Fruit fly (Drosophila melanogaster): Measurements from ENCODE around the gene CG43362.

The CG43362 gene

DNA sequence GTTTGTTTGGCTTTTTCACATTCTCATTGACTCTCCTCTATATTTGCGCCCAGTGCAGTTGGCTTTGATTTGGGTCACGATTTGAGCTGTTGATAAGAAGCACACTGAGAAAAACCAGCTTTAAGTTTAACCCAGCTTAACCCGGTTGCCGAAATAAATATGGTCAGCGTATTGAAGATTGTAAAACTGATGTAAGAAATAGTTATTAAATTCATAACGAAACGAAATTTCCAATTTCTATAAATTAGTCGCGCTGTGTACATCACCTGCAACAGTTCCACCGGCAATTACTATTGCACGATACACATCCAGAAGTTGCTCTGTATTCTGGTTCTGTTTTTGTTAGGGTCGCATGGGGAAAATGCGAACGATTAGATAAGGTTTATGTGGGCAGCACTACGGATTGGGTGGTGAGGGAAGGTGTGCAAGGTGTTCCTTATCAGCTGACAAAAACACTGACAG lies 33.9 kb upstream of the CG43362 start (continued):
- peak; percentile 43 for TF ChIP-seq MTF-1 (GFP tag; optimal IDR thresholded peaks at IDR 0.05; ENCODE audit: borderline replicate concordance)
- TF ChIP-seq CG12299 (tag; optimal IDR thresholded peaks at IDR 0.05) = peak; percentile 64
- peak; percentile 96 for TF ChIP-seq CG1603 (tag; optimal IDR thresholded peaks at IDR 0.05)
- TF ChIP-seq seq (GFP tag; IDR thresholded peaks at IDR 0.05) = peak; percentile 76
- peak; percentile 89 for TF ChIP-seq CG18262 (tag; optimal IDR thresholded peaks at IDR 0.05)
- TF ChIP-seq CG10543 (GFP tag; optimal IDR thresholded peaks at IDR 0.05) = peak; percentile 54
- TF ChIP-seq hb (GFP tag; IDR thresholded peaks at IDR 0.05; ENCODE audit: partially characterized antibody) = no peak
- peak; percentile 63 for TF ChIP-seq CHES-1-like (GFP tag; optimal IDR thresholded peaks at IDR 0.05)
- TF ChIP-seq Mrtf (GFP tag; IDR thresholded peaks at IDR 0.05) = peak; percentile 76; the same call in 1 of the 3 replicates
- no peak for TF ChIP-seq CG10321 (GFP tag; IDR thresholded peaks at IDR 0.05)
- no peak for TF ChIP-seq Dll (GFP tag; IDR thresholded peaks at IDR 0.05; ENCODE audit: partially characterized antibody)
- TF ChIP-seq ewg (GFP tag; optimal IDR thresholded peaks at IDR 0.05) = peak; percentile 78
- peak; percentile 63; the same call in 2 of the 3 replicates for TF ChIP-seq jigr1 (GFP tag; IDR thresholded peaks at IDR 0.05)
- peak; percentile 74 for TF ChIP-seq CG1792 (GFP tag; optimal IDR thresholded peaks at IDR 0.05)
- peak; percentile 53 for TF ChIP-seq CG4617 (GFP tag; optimal IDR thresholded peaks at IDR 0.05; ENCODE audit: borderline replicate concordance)
- TF ChIP-seq CG12942 (GFP tag; optimal IDR thresholded peaks at IDR 0.05) = peak; percentile 75
- TF ChIP-seq CG12769 (tag; optimal IDR thresholded peaks at IDR 0.05) = peak; percentile 93
- TF ChIP-seq maf-S (GFP tag; optimal IDR thresholded peaks at IDR 0.05) = peak; percentile 61
- peak; percentile 72 for TF ChIP-seq CG12155 (GFP tag; optimal IDR thresholded peaks at IDR 0.05)
- peak; percentile 76 for TF ChIP-seq Fer3 (tag; optimal IDR thresholded peaks at IDR 0.05)
- TF ChIP-seq Kr (GFP tag; optimal IDR thresholded peaks at IDR 0.05) = peak; percentile 51
- peak in 1 of 2 experiments; percentile 94 for TF ChIP-seq bsh (GFP tag; optimal IDR thresholded peaks at IDR 0.05)
- peak; percentile 72 for TF ChIP-seq CG1602 (GFP tag; optimal IDR thresholded peaks at IDR 0.05)
- TF ChIP-seq dysf (GFP tag; IDR thresholded peaks at IDR 0.05) = peak; percentile 90
- peak; percentile 75 for TF ChIP-seq BtbVII (GFP tag; optimal IDR thresholded peaks at IDR 0.05)
- no peak for TF ChIP-seq CG15073 (GFP tag; optimal IDR thresholded peaks at IDR 0.05)
- peak; percentile 82 to 86 for TF ChIP-seq dpn (GFP tag; optimal IDR thresholded peaks at IDR 0.05)
- TF ChIP-seq her (GFP tag; optimal IDR thresholded peaks at IDR 0.05) = peak; percentile 50
- TF ChIP-seq CG13296 (GFP tag; optimal IDR thresholded peaks at IDR 0.05) = peak; percentile 56
- peak; percentile 34 for TF ChIP-seq CTCF (GFP tag; optimal IDR thresholded peaks at IDR 0.05)
- peak; percentile 6 for TF ChIP-seq gro (GFP tag; optimal IDR thresholded peaks at IDR 0.05)
- TF ChIP-seq CG8290 (GFP tag; optimal IDR thresholded peaks at IDR 0.05) = peak; percentile 67
- peak in 1 of 2 experiments; percentile 87 for TF ChIP-seq CG8290 (tag; optimal IDR thresholded peaks at IDR 0.05)
- TF ChIP-seq CG2889 (GFP tag; IDR thresholded peaks at IDR 0.05) = peak; percentile 75; the same call in 2 of the 3 replicates
- TF ChIP-seq CG8944 (GFP tag; optimal IDR thresholded peaks at IDR 0.05) = peak; percentile 75
- TF ChIP-seq phol (tag; optimal IDR thresholded peaks at IDR 0.05) = peak; percentile 88
- peak; percentile 73 for TF ChIP-seq croc (GFP tag; conservative IDR thresholded peaks at IDR 0.05)
- TF ChIP-seq slou (GFP tag; optimal IDR thresholded peaks at IDR 0.05) = peak; percentile 18
- TF ChIP-seq stwl (tag; optimal IDR thresholded peaks at IDR 0.05) = peak; percentile 0
- TF ChIP-seq CG3995 (GFP tag; optimal IDR thresholded peaks at IDR 0.05) = no peak
- no peak for TF ChIP-seq CG17912 (GFP tag; optimal IDR thresholded peaks at IDR 0.05)
- TF ChIP-seq CG30431 (GFP tag; optimal IDR thresholded peaks at IDR 0.05) = peak; percentile 70
- TF ChIP-seq Asciz (GFP tag; optimal IDR thresholded peaks at IDR 0.05) = peak; percentile 86
- TF ChIP-seq eve (GFP tag; optimal IDR thresholded peaks at IDR 0.05) = peak in 1 of 2 experiments; percentile 94
- TF ChIP-seq Hr51 (GFP tag; optimal IDR thresholded peaks at IDR 0.05) = peak; percentile 50 to 87
- TF ChIP-seq sima (GFP tag; optimal IDR thresholded peaks at IDR 0.05) = peak; percentile 45
- no peak for TF ChIP-seq pzg (GFP tag; optimal IDR thresholded peaks at IDR 0.05)
- TF ChIP-seq chinmo (GFP tag; IDR thresholded peaks at IDR 0.05; ENCODE audit: partially characterized antibody) = peak; percentile 68; the same call in 1 of the 4 replicates
- no peak for TF ChIP-seq lov (optimal IDR thresholded peaks at IDR 0.05)
- peak; percentile 82 for TF ChIP-seq lov (GFP tag; IDR thresholded peaks at IDR 0.05)
- no peak for TF ChIP-seq gsb (GFP tag; IDR thresholded peaks at IDR 0.05)
